Fruit fly (Drosophila melanogaster): Measurements from ENCODE around the gene Klp31E.

Gene Klp31E

DNA sequence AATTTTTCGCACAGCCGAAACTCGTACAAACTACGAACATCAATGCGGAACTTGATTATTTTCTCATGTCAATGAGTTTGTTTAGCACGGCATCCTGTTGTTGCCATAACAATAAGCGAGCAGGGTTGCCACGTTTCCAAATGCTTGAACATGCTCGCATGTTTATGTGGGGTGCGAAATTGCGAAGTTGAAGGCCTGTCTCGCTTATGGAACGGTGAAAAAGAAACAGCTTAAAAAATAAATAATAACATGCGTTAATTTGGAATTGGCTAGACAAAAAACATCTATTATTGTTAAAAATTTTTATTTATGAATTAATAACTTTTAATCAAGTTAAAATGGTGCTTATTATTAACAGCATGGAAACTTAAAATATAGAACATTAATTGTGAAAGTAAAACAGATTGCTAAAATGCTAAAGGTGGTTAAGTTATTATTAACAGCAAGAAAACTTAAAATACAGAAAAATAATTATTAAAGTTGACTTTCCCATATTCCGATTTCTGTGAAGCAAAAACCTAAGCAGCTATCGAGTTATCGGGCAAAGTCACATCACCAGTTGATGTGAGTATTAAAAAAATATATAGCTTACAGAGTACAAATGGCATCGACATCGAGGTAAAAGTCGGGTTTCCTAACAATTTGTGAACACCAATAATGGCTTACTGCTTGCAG is 17.1 kb downstream of the Klp31E start, which contains the start of the genes Bug22 and TfIIB (continued):
- TF ChIP-seq sc (optimal IDR thresholded peaks at IDR 0.05), result no peak
- TF ChIP-seq sc (GFP tag; optimal IDR thresholded peaks at IDR 0.05), result no peak
- TF ChIP-seq dan (GFP tag; IDR thresholded peaks at IDR 0.05), result no peak
- peak; percentile 78; the same call in 2 of the 3 replicates for TF ChIP-seq otp (GFP tag; IDR thresholded peaks at IDR 0.05)
- TF ChIP-seq disco-r (GFP tag; optimal IDR thresholded peaks at IDR 0.05), result no peak
- TF ChIP-seq ase (GFP tag; IDR thresholded peaks at IDR 0.05), result no peak; the same call in 2 of the 3 replicates
- TF ChIP-seq Dfd (GFP tag; optimal IDR thresholded peaks at IDR 0.05), result no peak
- no peak for TF ChIP-seq CG6854 (GFP tag; optimal IDR thresholded peaks at IDR 0.05)
- peak; percentile 11 for TF ChIP-seq wek (GFP tag; optimal IDR thresholded peaks at IDR 0.05)
- no peak for TF ChIP-seq croc (GFP tag; conservative IDR thresholded peaks at IDR 0.05)
- peak; percentile 62 for TF ChIP-seq slou (GFP tag; optimal IDR thresholded peaks at IDR 0.05)
- TF ChIP-seq CG7928 (GFP tag; optimal IDR thresholded peaks at IDR 0.05), result no peak
- TF ChIP-seq amos (GFP tag; IDR thresholded peaks at IDR 0.05; ENCODE audit: partially characterized antibody), result no peak
- TF ChIP-seq CG6254 (GFP tag; optimal IDR thresholded peaks at IDR 0.05), result no peak
- TF ChIP-seq sqz (GFP tag; optimal IDR thresholded peaks at IDR 0.05), result peak; percentile 76
- TF ChIP-seq abd-A (tag; optimal IDR thresholded peaks at IDR 0.05), result no peak
- peak; percentile 54 for TF ChIP-seq HmgZ (tag; optimal IDR thresholded peaks at IDR 0.05)
- TF ChIP-seq Xbp1 (GFP tag; optimal IDR thresholded peaks at IDR 0.05), result peak; percentile 83
- TF ChIP-seq CG11696 (GFP tag; IDR thresholded peaks at IDR 0.05), result no peak
- peak; percentile 32; the same call in 1 of the 2 replicates for TF ChIP-seq CG4730 (GFP tag; IDR thresholded peaks at IDR 0.05)
- TF ChIP-seq CG3407 (GFP tag; optimal IDR thresholded peaks at IDR 0.05), result peak; percentile 18
- peak; percentile 17; the same call in 1 of the 2 replicates for TF ChIP-seq CG7372 (GFP tag; IDR thresholded peaks at IDR 0.05)
- TF ChIP-seq CG13123 (GFP tag; optimal IDR thresholded peaks at IDR 0.05), result peak; percentile 65
- peak; percentile 94 for TF ChIP-seq Ets65A (GFP tag)
- TF ChIP-seq ac (GFP tag; optimal IDR thresholded peaks at IDR 0.05), result no peak
- no peak for TF ChIP-seq CG4404 (GFP tag; IDR thresholded peaks at IDR 0.05)
- no peak for TF ChIP-seq inv (GFP tag; IDR thresholded peaks at IDR 0.05; ENCODE audit: partially characterized antibody)
- no peak for TF ChIP-seq Hey (tag; optimal IDR thresholded peaks at IDR 0.05)
- no peak for TF ChIP-seq h (optimal IDR thresholded peaks at IDR 0.05)
- peak; percentile 37 for TF ChIP-seq crc (GFP tag; optimal IDR thresholded peaks at IDR 0.05)
- peak; percentile 6 for TF ChIP-seq CG7271 (tag; optimal IDR thresholded peaks at IDR 0.05)
- peak; percentile 76 for TF ChIP-seq Dek (tag; optimal IDR thresholded peaks at IDR 0.05)
- peak; percentile 67 for TF ChIP-seq CG5245 (GFP tag; optimal IDR thresholded peaks at IDR 0.05)
- no peak for TF ChIP-seq Trl (optimal IDR thresholded peaks at IDR 0.05)
- TF ChIP-seq Trl (GFP tag; optimal IDR thresholded peaks at IDR 0.05), result peak; percentile 54
- peak; percentile 81 for TF ChIP-seq chn (GFP tag; optimal IDR thresholded peaks at IDR 0.05)
- TF ChIP-seq CG7357 (GFP tag; IDR thresholded peaks at IDR 0.05), result no peak
- TF ChIP-seq Camta (GFP tag; optimal IDR thresholded peaks at IDR 0.05), result peak; percentile 53
- TF ChIP-seq nerfin-2 (GFP tag; IDR thresholded peaks at IDR 0.05; ENCODE audit: partially characterized antibody), result no peak
- peak; percentile 68 for TF ChIP-seq CG17359 (tag; optimal IDR thresholded peaks at IDR 0.05)
- peak; percentile 26 for TF ChIP-seq Lhr (GFP tag; optimal IDR thresholded peaks at IDR 0.05)
- no peak for TF ChIP-seq CG10959 (GFP tag; IDR thresholded peaks at IDR 0.05)
- peak; percentile 65; the same call in 2 of the 4 replicates for TF ChIP-seq Gug (GFP tag; IDR thresholded peaks at IDR 0.05)
- TF ChIP-seq chif (GFP tag; optimal IDR thresholded peaks at IDR 0.05), result peak; percentile 35 to 41
- TF ChIP-seq nom (GFP tag; optimal IDR thresholded peaks at IDR 0.05), result peak; percentile 62
- no peak for TF ChIP-seq knrl (GFP tag; IDR thresholded peaks at IDR 0.05; ENCODE audit: partially characterized antibody)
- TF ChIP-seq gt (GFP tag; IDR thresholded peaks at IDR 0.05), result no peak
- TF ChIP-seq Fer2 (tag; optimal IDR thresholded peaks at IDR 0.05), result peak; percentile 28
- peak; percentile 51 for TF ChIP-seq CG4854 (GFP tag; optimal IDR thresholded peaks at IDR 0.05)
- peak; percentile 92 for TF ChIP-seq sens (GFP tag)
- TF ChIP-seq CG18011 (GFP tag; optimal IDR thresholded peaks at IDR 0.05), result peak; percentile 61

Measured in whole organism, embryonic.